Worm (Caenorhabditis elegans) whole organism, early embryonic: ENCODE data around the gene T05G5.1.

Source experiments
- aly-1 ChIP-seq: sonication (generic microtip); optimal IDR thresholded peaks from 2 replicates; lab custom pipeline; 2016; ENCODE audit warnings: missing genetic modification characterization, missing compliant biosample characterization
- ama-1 ChIP-seq: fragments of 150-350 bp; optimal IDR thresholded peaks from 2 replicates; lab custom pipeline; 2014
- ets-7 ChIP-seq: sonication (generic microtip); optimal IDR thresholded peaks from 2 replicates; lab custom pipeline; 2016; ENCODE audit warnings: missing genotype, missing genetic modification characterization, missing compliant biosample characterization
- flt-1 ChIP-seq: fragments of 200-800 bp; sonication (Bioruptor generic); IDR thresholded peaks from 2 replicates; pipeline ENCODE4 v1.3.6; 2022; ENCODE audit warnings: missing genetic modification characterization, missing compliant biosample characterization
- hmbx-1 ChIP-seq: sonication (generic microtip); optimal IDR thresholded peaks from 2 replicates; lab custom pipeline; 2016; ENCODE audit warnings: mild to moderate bottlenecking, missing genetic modification characterization, missing compliant biosample characterization

DNA sequence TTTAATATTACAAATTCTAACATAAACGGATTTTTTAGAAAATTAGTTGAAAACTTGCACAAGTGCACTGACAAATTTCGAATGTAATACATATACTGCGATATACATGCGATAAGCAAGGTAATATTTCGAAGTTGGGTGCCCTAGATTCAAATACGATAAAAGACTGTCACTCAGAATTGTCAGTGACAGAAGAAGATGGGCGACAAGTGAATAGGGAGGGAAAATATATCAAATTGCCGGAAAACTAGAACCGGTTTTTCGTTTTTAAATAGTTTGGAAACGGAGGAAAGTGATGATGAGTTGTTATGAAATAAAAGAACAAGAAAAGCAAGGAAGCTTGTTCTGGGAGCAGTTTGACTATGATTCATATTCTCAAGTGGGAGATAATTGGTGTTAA lies 9.1 kb downstream of the T05G5.1 start:
- TF ChIP-seq aly-1 = no peak
- TF ChIP-seq ets-7 (tag; lab: Kevin White, UChicago) = no peak
- TF ChIP-seq ama-1 (lab: Kevin White, UChicago) = no peak
- TF ChIP-seq flt-1 (GFP tag; lab: Robert Waterston, UW) = no peak
- no peak for TF ChIP-seq hmbx-1
